Worm (Caenorhabditis elegans) whole organism, L4/young adult: Measurements from ENCODE around the gene srb-12.

ENCODE experiments used
- W03F9.2 ChIP-seq: fragments of 150-350 bp; optimal IDR thresholded peaks from 2 replicates; lab custom pipeline; 2014; ENCODE audit warnings: missing biosample characterization, missing genetic modification characterization
- dao-5 ChIP-seq: sonication (generic microtip); optimal IDR thresholded peaks from 2 replicates; lab custom pipeline; 2016; ENCODE audit warnings: missing genotype, missing genetic modification characterization, moderate library complexity, missing compliant biosample characterization
- him-1 ChIP-seq: sonication (generic microtip); optimal IDR thresholded peaks from 2 replicates; lab custom pipeline; 2016; ENCODE audit warnings: missing genotype, missing genetic modification reagents, missing genetic modification characterization, missing compliant biosample characterization

DNA sequence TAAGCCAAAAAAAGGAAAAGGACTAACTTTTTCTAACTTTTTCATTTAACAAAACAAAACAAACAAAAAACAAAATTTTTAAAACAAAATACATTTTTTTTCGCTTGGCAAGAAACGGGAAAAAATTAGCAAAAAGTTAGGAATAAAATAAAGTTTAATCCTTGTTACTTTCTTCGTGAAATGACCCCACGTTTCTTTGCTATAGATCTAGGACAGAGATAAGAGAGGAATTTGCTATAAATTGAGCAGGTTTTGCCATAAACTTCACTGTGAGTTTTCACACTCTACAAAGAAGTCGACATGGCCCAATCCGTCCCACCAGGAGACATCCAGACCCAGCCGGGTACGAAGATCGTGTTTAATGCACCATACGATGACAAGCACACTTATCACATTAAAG is 45.1 kb upstream of the srb-12 start, which contains the start of gene msp-50:
- no peak for TF ChIP-seq him-1
- no peak for TF ChIP-seq dao-5 (tag; lab: Kevin White, UChicago)
- TF ChIP-seq W03F9.2 (tag; lab: Kevin White, UChicago), result no peak
